Worm (Caenorhabditis elegans) whole organism, L4 larva: ENCODE results near the gene Y75B12A.2.

Experiments
- F10B5.3 ChIP-seq: sonication (generic microtip); optimal IDR thresholded peaks from 2 replicates; lab custom pipeline; 2016; ENCODE audit warnings: mild to moderate bottlenecking, missing genetic modification characterization, missing compliant biosample characterization
- F26F4.8 ChIP-seq: fragments of 200-800 bp; sonication (Bioruptor generic); conservative IDR thresholded peaks from 2 replicates; pipeline ENCODE4 v1.3.6; 2022; ENCODE audit warnings: missing genetic modification characterization, missing compliant biosample characterization
- R02D3.7 ChIP-seq: fragments of 150-350 bp; sonication (generic microtip); optimal IDR thresholded peaks from 3 replicates; lab custom pipeline; 2014; ENCODE audit warnings: missing biosample characterization, missing genetic modification characterization
- Y48G9A.11 ChIP-seq: fragments of 200-800 bp; sonication (Bioruptor generic); IDR thresholded peaks from 2 replicates; pipeline ENCODE4 v1.3.6; 2022; ENCODE audit warnings: missing genetic modification reagents, missing genetic modification characterization, missing compliant biosample characterization
- ZK337.2 ChIP-seq: fragments of 200-800 bp; sonication (Bioruptor generic); IDR thresholded peaks from 2 replicates; pipeline ENCODE4 v1.3.6; 2022; ENCODE audit warnings: missing genetic modification reagents, missing genetic modification characterization, missing compliant biosample characterization
- ZK546.5 ChIP-seq, 2 experiments: sonication (generic microtip); optimal IDR thresholded peaks; 2 replicates each; lab custom pipeline; 2017; ENCODE audit warnings: missing biosample characterization in 2 of 2, missing genetic modification characterization in 2 of 2
- aha-1 ChIP-seq: fragments of 150-350 bp; peaks from one replicate; lab custom pipeline; 2014; ENCODE audit warnings: missing biosample characterization, missing genetic modification characterization
- attf-4 ChIP-seq: sonication (generic microtip); optimal IDR thresholded peaks from 3 replicates; lab custom pipeline; 2017; ENCODE audit warnings: missing biosample characterization, missing genetic modification characterization
- ceh-20 ChIP-seq: fragments of 200-800 bp; sonication (Bioruptor generic); IDR thresholded peaks from 2 replicates; pipeline ENCODE4 v1.3.6; 2022; ENCODE audit warnings: missing genetic modification reagents, missing genetic modification characterization, missing compliant biosample characterization
- ceh-32 ChIP-seq: sonication (generic microtip); optimal IDR thresholded peaks from 2 replicates; lab custom pipeline; 2016; ENCODE audit warnings: mild to moderate bottlenecking, missing genetic modification characterization, missing compliant biosample characterization; ENCODE audit not compliant: poor library complexity
- ceh-44 ChIP-seq: fragments of 200-800 bp; sonication (Bioruptor generic); IDR thresholded peaks from 2 replicates; pipeline ENCODE4 v1.3.6; 2022; ENCODE audit warnings: missing genetic modification reagents, missing genetic modification characterization, missing compliant biosample characterization
- daf-16 ChIP-seq, 3 experiments: sonication (generic microtip); optimal IDR thresholded peaks; 2 replicates each; lab custom pipeline; 2016 to 2017; ENCODE audit warnings: missing genetic modification characterization in 3 of 3, missing genetic modification reagents in 3 of 3, mild to moderate bottlenecking in 2 of 3, missing compliant biosample characterization in 2 of 3, missing biosample characterization in 1 of 3, moderate library complexity in 1 of 3
- daf-19 ChIP-seq: fragments of 200-800 bp; sonication (Bioruptor generic); conservative IDR thresholded peaks from 2 replicates; pipeline ENCODE4 v1.3.6; 2022; ENCODE audit warnings: missing genetic modification characterization, missing compliant biosample characterization
- dmd-9 ChIP-seq: fragments of 200-800 bp; sonication (Bioruptor generic); IDR thresholded peaks from 2 replicates; pipeline ENCODE4 v1.3.6; 2022; ENCODE audit warnings: missing genetic modification reagents, missing genetic modification characterization, missing compliant biosample characterization
- duxl-1 ChIP-seq: sonication (generic microtip); optimal IDR thresholded peaks from 2 replicates; lab custom pipeline; 2016; ENCODE audit warnings: mild to moderate bottlenecking, missing genetic modification characterization, moderate library complexity, missing compliant biosample characterization; ENCODE audit not compliant: poor library complexity
- dve-1 ChIP-seq: sonication (generic microtip); optimal IDR thresholded peaks from 2 replicates; lab custom pipeline; 2017; ENCODE audit warnings: antibody characterized with exemption, mild to moderate bottlenecking, missing genetic modification characterization, missing compliant biosample characterization; ENCODE audit not compliant: insufficient read depth
- egl-27 ChIP-seq: sonication (generic microtip); optimal IDR thresholded peaks from 3 replicates; lab custom pipeline; 2017; ENCODE audit warnings: missing biosample characterization, missing genetic modification reagents, missing genetic modification characterization
- fkh-10 ChIP-seq: fragments of 150-350 bp; optimal IDR thresholded peaks from 2 replicates; lab custom pipeline; 2014; ENCODE audit warnings: missing biosample characterization, missing genetic modification reagents, missing genetic modification characterization
- hlh-11 ChIP-seq: fragments of 200-800 bp; sonication (Bioruptor generic); optimal IDR thresholded peaks from 2 replicates; lab custom pipeline; 2018; ENCODE audit warnings: mild to moderate bottlenecking, missing genetic modification characterization, missing compliant biosample characterization
- hmg-1.1 ChIP-seq: fragments of 200-800 bp; sonication (Bioruptor generic); IDR thresholded peaks from 2 replicates; pipeline ENCODE4 v1.3.6; 2022; ENCODE audit warnings: missing genetic modification reagents, missing genetic modification characterization, missing compliant biosample characterization
- jun-1 ChIP-seq: fragments of 150-350 bp; optimal IDR thresholded peaks from 2 replicates; lab custom pipeline; 2014; ENCODE audit warnings: missing biosample characterization, missing genetic modification reagents, missing genetic modification characterization
- lin-1 ChIP-seq: fragments of 200-800 bp; sonication (Bioruptor generic); IDR thresholded peaks from 2 replicates; pipeline ENCODE4 v1.3.6; 2022; ENCODE audit warnings: missing genetic modification reagents, missing genetic modification characterization, missing compliant biosample characterization
- lin-38 ChIP-seq: fragments of 200-800 bp; sonication (Bioruptor generic); IDR thresholded peaks from 2 replicates; pipeline ENCODE4 v1.3.6; 2022; ENCODE audit warnings: missing genetic modification reagents, missing genetic modification characterization, missing compliant biosample characterization
- mxl-2 ChIP-seq: fragments of 200-800 bp; sonication (Bioruptor generic); conservative IDR thresholded peaks from 2 replicates; pipeline ENCODE4 v1.3.6; 2022; ENCODE audit warnings: missing genetic modification reagents, missing genetic modification characterization, missing compliant biosample characterization
- mxl-3 ChIP-seq: fragments of 200-800 bp; sonication (Bioruptor generic); optimal IDR thresholded peaks from 2 replicates; lab custom pipeline; 2018; ENCODE audit warnings: mild to moderate bottlenecking, missing genetic modification characterization, missing compliant biosample characterization
- nhr-11 ChIP-seq: fragments of 150-350 bp; optimal IDR thresholded peaks from 2 replicates; lab custom pipeline; 2014; ENCODE audit warnings: missing biosample characterization, missing genetic modification characterization
- nhr-111 ChIP-seq: fragments of 200-800 bp; sonication (Bioruptor generic); optimal IDR thresholded peaks from 2 replicates; lab custom pipeline; 2018; ENCODE audit warnings: mild to moderate bottlenecking, missing genetic modification characterization, missing compliant biosample characterization
- nhr-25 ChIP-seq: sonication (generic microtip); optimal IDR thresholded peaks from 2 replicates; lab custom pipeline; 2017; ENCODE audit warnings: missing genetic modification characterization, mild to moderate bottlenecking, missing compliant biosample characterization, antibody characterized with exemption, moderate library complexity, borderline replicate concordance; ENCODE audit not compliant: insufficient read depth
- nhr-42 ChIP-seq: fragments of 200-800 bp; sonication (Bioruptor generic); IDR thresholded peaks from 2 replicates; pipeline ENCODE4 v1.3.6; 2022; ENCODE audit warnings: missing genetic modification characterization, missing compliant biosample characterization
- nhr-48 ChIP-seq: sonication (generic microtip); optimal IDR thresholded peaks from 2 replicates; lab custom pipeline; 2016; ENCODE audit warnings: mild to moderate bottlenecking, missing genetic modification characterization, missing compliant biosample characterization
- nhr-77 ChIP-seq: fragments of 150-350 bp; optimal IDR thresholded peaks from 2 replicates; lab custom pipeline; 2014; ENCODE audit warnings: missing biosample characterization, missing genetic modification characterization
- pqm-1 ChIP-seq: sonication (generic microtip); optimal IDR thresholded peaks from 2 replicates; lab custom pipeline; 2017; ENCODE audit warnings: missing biosample characterization, missing genetic modification characterization
- saeg-2 ChIP-seq: fragments of 200-800 bp; sonication (Bioruptor generic); IDR thresholded peaks from 2 replicates; pipeline ENCODE4 v1.3.6; 2022; ENCODE audit warnings: missing genetic modification reagents, missing genetic modification characterization, missing compliant biosample characterization
- snpc-1.2 ChIP-seq: fragments of 200-800 bp; sonication (Bioruptor generic); IDR thresholded peaks from 2 replicates; pipeline ENCODE4 v1.3.6; 2022; ENCODE audit warnings: missing genetic modification reagents, missing genetic modification characterization, missing compliant biosample characterization
- spr-3 ChIP-seq: fragments of 200-800 bp; sonication (Bioruptor generic); optimal IDR thresholded peaks from 2 replicates; lab custom pipeline; 2018; ENCODE audit warnings: mild to moderate bottlenecking, missing genetic modification characterization, missing compliant biosample characterization
- tag-97 ChIP-seq: fragments of 200-800 bp; sonication (Bioruptor generic); IDR thresholded peaks from 2 replicates; pipeline ENCODE4 v1.3.6; 2022; ENCODE audit warnings: missing genetic modification characterization, missing compliant biosample characterization
- tra-1 ChIP-seq: fragments of 200-800 bp; sonication (Bioruptor generic); IDR thresholded peaks from 2 replicates; pipeline ENCODE4 v1.3.6; 2022; ENCODE audit warnings: missing genetic modification reagents, missing genetic modification characterization, missing compliant biosample characterization
- unc-130 ChIP-seq: sonication (generic microtip); optimal IDR thresholded peaks from 2 replicates; lab custom pipeline; 2016; ENCODE audit warnings: missing genetic modification reagents, missing genetic modification characterization, missing compliant biosample characterization
- vab-7 ChIP-seq: fragments of 200-800 bp; sonication (Bioruptor generic); IDR thresholded peaks from 2 replicates; pipeline ENCODE4 v1.3.6; 2022; ENCODE audit warnings: missing genetic modification reagents, missing genetic modification characterization, missing compliant biosample characterization
- zip-11 ChIP-seq: fragments of 200-800 bp; sonication (Bioruptor generic); IDR thresholded peaks from 2 replicates; pipeline ENCODE4 v1.3.6; 2022; ENCODE audit warnings: missing genetic modification characterization, missing compliant biosample characterization
- ztf-7 ChIP-seq: fragments of 150-350 bp; optimal IDR thresholded peaks from 2 replicates; lab custom pipeline; 2014; ENCODE audit warnings: missing biosample characterization, missing genetic modification characterization

The Y75B12A.2 gene

DNA sequence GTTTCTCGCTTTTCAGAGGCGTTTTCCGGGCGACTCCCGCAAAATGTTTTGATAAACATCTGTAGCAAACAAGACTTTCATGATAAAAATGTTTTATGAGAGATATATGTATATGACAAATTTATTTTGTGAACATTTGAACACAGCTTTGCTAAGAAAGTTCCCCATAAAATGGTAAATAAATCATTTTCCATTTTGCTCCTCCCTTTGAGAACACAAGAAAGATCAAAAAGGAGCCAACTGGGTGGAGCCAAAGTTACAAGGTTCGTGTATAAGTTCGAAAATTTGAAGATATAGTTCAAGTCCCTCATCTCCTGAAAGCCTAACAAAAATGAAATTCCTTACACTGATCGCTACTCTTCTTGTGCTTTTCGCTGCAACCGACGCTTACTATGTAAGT is 18.9 kb upstream of the Y75B12A.2 start, which contains the start of gene C01G10.17:
C01G10.17 (plus strand) TSS at position 301 of the 400 bp plus-strand sequence.
- no peak for TF ChIP-seq unc-130 (GFP tag; lab: Kevin White, UChicago)
- no peak for TF ChIP-seq ZK546.5 (tag; optimal IDR thresholded peaks at IDR 0.05; lab: Kevin White, UChicago)
- TF ChIP-seq ceh-32 (tag; lab: Kevin White, UChicago): no peak
- TF ChIP-seq Y48G9A.11 (GFP tag; lab: Robert Waterston, UW): no peak
- TF ChIP-seq F10B5.3 (tag; lab: Kevin White, UChicago): no peak
- TF ChIP-seq jun-1 (tag; lab: Kevin White, UChicago): no peak
- TF ChIP-seq pqm-1 (tag; lab: Kevin White, UChicago): no peak
- no peak for TF ChIP-seq vab-7
- TF ChIP-seq R02D3.7 (tag; lab: Kevin White, UChicago): no peak
- TF ChIP-seq nhr-77 (tag; lab: Kevin White, UChicago): no peak
- no peak for TF ChIP-seq tag-97 (GFP tag; lab: Robert Waterston, UW)
- no peak for TF ChIP-seq nhr-11
- TF ChIP-seq snpc-1.2 (GFP tag; lab: Robert Waterston, UW): no peak
- TF ChIP-seq dve-1 (tag; lab: Kevin White, UChicago): no peak
- no peak for TF ChIP-seq ceh-44 (GFP tag; lab: Robert Waterston, UW)

ce11 chrV:15092666-15093065 is 16.7 kb upstream of the Y75B12A.2 start, which contains the start of gene txt-12:
Gene txt-12, plus strand, starts transcription at chrV:15092966.
- TF ChIP-seq lin-1 (GFP tag; lab: Robert Waterston, UW): no peak
- no peak for TF ChIP-seq ceh-32 (tag; lab: Kevin White, UChicago)
- no peak for TF ChIP-seq nhr-25 (tag; lab: Kevin White, UChicago)
- TF ChIP-seq mxl-2 (GFP tag; lab: Robert Waterston, UW): no peak
- TF ChIP-seq hmg-1.1 (GFP tag; lab: Robert Waterston, UW): no peak

DNA sequence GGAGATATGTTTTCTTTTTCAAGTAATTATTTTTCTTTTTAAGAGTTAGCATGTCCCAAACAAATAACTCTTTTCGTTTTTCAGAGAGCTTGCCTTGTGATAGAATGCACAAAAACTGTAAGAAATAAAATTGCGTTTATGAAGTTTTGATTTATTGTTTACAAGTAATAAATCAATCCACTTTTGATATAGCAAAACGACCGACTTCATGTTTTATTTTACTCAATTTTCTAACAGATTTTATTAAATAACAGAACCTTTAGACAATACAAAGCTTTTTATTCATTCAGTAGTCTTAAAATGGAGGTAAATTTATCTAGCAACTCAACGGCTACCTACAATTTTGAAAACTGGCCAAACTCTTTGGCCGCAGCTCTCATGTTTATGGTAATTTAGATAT is 14.6 kb upstream of the Y75B12A.2 start, which contains the start of gene srx-78:
srx-78 (plus strand) TSS at position 301 of the 400 bp plus-strand sequence.
- TF ChIP-seq pqm-1 (tag; lab: Kevin White, UChicago): no peak
- TF ChIP-seq Y48G9A.11 (GFP tag; lab: Robert Waterston, UW): no peak
- no peak for TF ChIP-seq spr-3
- no peak for TF ChIP-seq lin-38 (GFP tag; lab: Robert Waterston, UW)
- no peak for TF ChIP-seq attf-4 (tag; lab: Kevin White, UChicago)
- no peak for TF ChIP-seq nhr-48 (tag; lab: Kevin White, UChicago)
- no peak for TF ChIP-seq ceh-20 (GFP tag; lab: Robert Waterston, UW)
- no peak for TF ChIP-seq fkh-10
- TF ChIP-seq nhr-42 (GFP tag; lab: Robert Waterston, UW): no peak
- no peak for TF ChIP-seq ceh-44 (GFP tag; lab: Robert Waterston, UW)
- TF ChIP-seq mxl-3 (GFP tag; lab: Kevin White, UChicago): no peak
- no peak for TF ChIP-seq ztf-7 (tag; lab: Kevin White, UChicago)
- TF ChIP-seq ZK337.2 (GFP tag; lab: Robert Waterston, UW): no peak
- no peak for TF ChIP-seq mxl-2 (GFP tag; lab: Robert Waterston, UW)
- TF ChIP-seq nhr-25 (tag; lab: Kevin White, UChicago): no peak
- no peak for TF ChIP-seq tra-1 (GFP tag; lab: Robert Waterston, UW)
- no peak for TF ChIP-seq duxl-1
- TF ChIP-seq saeg-2 (GFP tag; lab: Robert Waterston, UW): no peak
- no peak for TF ChIP-seq egl-27 (tag; lab: Kevin White, UChicago)
- TF ChIP-seq zip-11: no peak

- TF ChIP-seq nhr-111 (GFP tag; lab: Kevin White, UChicago): no peak
- no peak for TF ChIP-seq dmd-9 (GFP tag; lab: Robert Waterston, UW)
- no peak for TF ChIP-seq daf-19
- no peak for TF ChIP-seq ceh-44 (GFP tag; lab: Robert Waterston, UW)
- TF ChIP-seq aha-1: no peak
- no peak for TF ChIP-seq F26F4.8 (GFP tag; lab: Robert Waterston, UW)
- TF ChIP-seq ceh-32 (tag; lab: Kevin White, UChicago): no peak
- TF ChIP-seq hlh-11 (tag; lab: Kevin White, UChicago): no peak
- no peak for TF ChIP-seq saeg-2 (GFP tag; lab: Robert Waterston, UW)
- no peak for TF ChIP-seq ZK337.2 (GFP tag; lab: Robert Waterston, UW)
- no peak for TF ChIP-seq F10B5.3 (tag; lab: Kevin White, UChicago)
- no peak for TF ChIP-seq pqm-1 (tag; lab: Kevin White, UChicago)
- TF ChIP-seq daf-16 (GFP tag; optimal IDR thresholded peaks at IDR 0.05; lab: Kevin White, UChicago): no peak
- TF ChIP-seq daf-16 (tag; optimal IDR thresholded peaks at IDR 0.05; lab: Kevin White, UChicago): no peak
Measured at ce11 chrV:15099447-15099846, 9.9 kb upstream of the Y75B12A.2 start, which contains the start of gene C01G10.1. Gene C01G10.1, plus strand, starts transcription at chrV:15099747.
